Fruit fly (Drosophila melanogaster) Kc167 (cell line): Measurements from ENCODE around the gene Obp69a.

ENCODE experiments used
- Myc ChIP-seq: fragments of >200 bp; optimal IDR thresholded peaks from 2 replicates; lab custom pipeline; 2017; ENCODE audit warnings: missing external identifiers
- Sin3A ChIP-seq: fragments of >200 bp; optimal IDR thresholded peaks from 2 replicates; lab custom pipeline; 2018; ENCODE audit warnings: missing external identifiers
- h ChIP-seq: fragments of >200 bp; optimal IDR thresholded peaks from 3 replicates; lab custom pipeline; 2018; ENCODE audit warnings: missing external identifiers
- insv ChIP-seq: fragments of >200 bp; optimal IDR thresholded peaks from 3 replicates; lab custom pipeline; 2018; ENCODE audit warnings: missing external identifiers
- psq ChIP-seq: fragments of >200 bp; optimal IDR thresholded peaks from 2 replicates; lab custom pipeline; 2017; ENCODE audit warnings: missing external identifiers
- ttk ChIP-seq: sonication (Bioruptor generic); optimal IDR thresholded peaks from 2 replicates; lab custom pipeline; 2017; ENCODE audit warnings: missing external identifiers

Obp69a gene

DNA sequence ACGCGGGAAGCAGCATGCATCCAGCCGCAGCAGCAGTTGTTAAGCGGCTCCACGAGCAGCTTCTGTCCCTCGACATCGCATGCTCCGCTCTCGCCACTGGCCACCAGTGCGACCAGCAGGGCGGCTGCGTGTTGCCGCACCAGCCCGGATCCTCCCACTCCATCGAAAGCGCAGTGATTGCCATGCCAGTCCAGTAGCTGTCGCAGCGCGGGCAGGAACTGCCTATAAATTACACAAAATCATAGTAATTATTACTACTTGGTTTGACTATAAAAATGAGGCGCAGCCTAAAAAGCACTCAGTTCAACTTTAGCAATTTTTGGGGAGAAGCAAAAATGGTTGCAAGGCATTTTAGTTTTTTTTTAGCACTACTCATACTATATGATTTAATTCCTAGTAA is at the start of gene Obp69a:
Gene Obp69a, plus strand, starts transcription at position 301 of the 400 bp plus-strand sequence.
- no peak for TF ChIP-seq Sin3A
- TF ChIP-seq psq (lab: Kevin White, UChicago): no peak
- TF ChIP-seq Myc (lab: Kevin White, UChicago): no peak
- no peak for TF ChIP-seq ttk (lab: Kevin White, UChicago)
- no peak for TF ChIP-seq h (lab: Kevin White, UChicago)
- no peak for TF ChIP-seq insv (lab: Kevin White, UChicago)

DNA sequence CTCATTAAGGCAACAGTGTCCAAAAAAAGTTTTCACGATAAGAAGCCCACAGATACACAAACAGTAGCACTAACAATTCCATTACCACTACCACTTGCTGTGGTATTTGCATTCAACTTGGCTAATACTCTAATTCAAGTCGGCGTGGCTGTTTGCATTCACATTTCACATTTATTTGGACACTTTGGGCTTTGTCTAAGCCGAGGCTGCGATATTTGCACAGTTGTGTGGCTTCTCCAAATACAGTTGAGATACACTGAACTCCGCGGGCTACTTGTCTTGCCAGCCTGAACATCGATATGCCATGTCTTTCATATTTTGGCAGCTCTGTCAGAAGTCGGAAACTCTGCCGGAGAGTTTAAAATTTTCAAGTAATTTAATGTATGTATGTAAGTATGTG is 45.7 kb upstream of the Obp69a start:
- TF ChIP-seq ttk (lab: Kevin White, UChicago) (no peak), Sin3A (no peak), psq (lab: Kevin White, UChicago) (no peak)

DNA sequence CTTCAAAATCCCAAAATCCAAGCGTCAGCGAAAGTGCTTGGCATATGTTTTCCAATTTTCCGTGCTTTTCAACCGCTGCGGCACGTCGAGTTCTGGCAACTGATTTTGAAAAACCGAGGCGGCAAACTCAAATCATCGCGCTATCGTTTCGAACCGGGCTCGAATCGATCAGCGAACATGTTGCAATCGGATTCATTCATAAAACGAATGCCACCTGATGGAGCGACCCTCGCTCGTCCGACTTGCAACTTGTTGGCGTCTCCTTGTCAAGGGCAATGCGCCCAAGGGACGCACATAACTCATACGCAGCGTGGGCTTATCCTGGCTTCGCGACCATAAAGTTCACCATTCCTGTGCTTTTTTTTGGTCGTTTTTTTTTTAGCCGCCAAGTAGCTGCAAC is 44.5 kb upstream of the Obp69a start, which contains the start of gene CrzR:
Gene CrzR, minus strand, starts transcription at position 105 of the 400 bp plus-strand sequence.
- TF ChIP-seq Sin3A: no peak
- no peak for TF ChIP-seq insv (lab: Kevin White, UChicago)
- TF ChIP-seq h (lab: Kevin White, UChicago): no peak
- TF ChIP-seq psq (lab: Kevin White, UChicago): no peak
- TF ChIP-seq ttk (lab: Kevin White, UChicago): no peak
- no peak for TF ChIP-seq Myc (lab: Kevin White, UChicago)

DNA sequence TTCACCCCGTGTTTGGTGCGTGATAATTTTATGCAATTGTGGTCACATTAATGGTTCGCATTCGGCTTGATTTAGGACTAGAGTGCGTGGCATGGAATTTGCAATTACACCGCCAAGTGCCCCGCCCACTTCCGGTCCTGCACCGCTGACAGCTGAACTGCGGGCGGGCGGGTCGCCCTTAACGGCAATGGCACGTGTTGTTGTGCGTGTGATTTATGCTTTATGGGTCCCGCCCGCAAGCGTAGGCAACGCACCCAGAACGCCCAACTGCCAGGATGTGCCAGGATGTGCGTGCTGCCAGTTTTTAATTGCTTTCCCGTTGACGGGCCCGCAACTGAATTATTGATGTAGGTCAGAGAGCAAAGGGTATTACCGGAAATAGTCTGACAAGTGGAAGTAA is 32.2 kb upstream of the Obp69a start:
- TF ChIP-seq Sin3A: no peak
- TF ChIP-seq ttk (lab: Kevin White, UChicago): no peak
- TF ChIP-seq Myc (lab: Kevin White, UChicago): no peak
- no peak for TF ChIP-seq insv (lab: Kevin White, UChicago)
- TF ChIP-seq psq (lab: Kevin White, UChicago): no peak
- no peak for TF ChIP-seq h (lab: Kevin White, UChicago)

DNA sequence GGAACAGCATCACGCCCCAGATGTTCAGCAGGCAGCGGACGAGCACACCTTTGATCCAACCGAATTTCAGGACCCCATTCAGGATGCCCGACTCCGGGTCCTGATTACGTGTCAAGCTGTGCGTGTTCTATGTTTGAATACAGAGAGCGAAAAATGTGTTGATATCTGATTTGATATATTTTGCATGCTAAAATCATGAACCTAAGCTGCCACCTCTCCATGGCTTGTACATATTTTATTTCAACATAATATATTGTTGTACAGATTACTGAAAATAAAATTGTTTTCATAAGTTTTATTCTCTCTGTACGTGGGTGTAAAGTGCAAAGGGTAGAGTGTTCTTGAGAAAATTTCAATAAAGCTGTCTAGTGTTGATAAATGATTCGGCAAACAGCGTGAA is 21.6 kb upstream of the Obp69a start:
- TF ChIP-seq ttk (lab: Kevin White, UChicago) (no peak), h (lab: Kevin White, UChicago) (no peak), Myc (lab: Kevin White, UChicago) (no peak), psq (lab: Kevin White, UChicago) (no peak), Sin3A (no peak), insv (lab: Kevin White, UChicago) (no peak)

DNA sequence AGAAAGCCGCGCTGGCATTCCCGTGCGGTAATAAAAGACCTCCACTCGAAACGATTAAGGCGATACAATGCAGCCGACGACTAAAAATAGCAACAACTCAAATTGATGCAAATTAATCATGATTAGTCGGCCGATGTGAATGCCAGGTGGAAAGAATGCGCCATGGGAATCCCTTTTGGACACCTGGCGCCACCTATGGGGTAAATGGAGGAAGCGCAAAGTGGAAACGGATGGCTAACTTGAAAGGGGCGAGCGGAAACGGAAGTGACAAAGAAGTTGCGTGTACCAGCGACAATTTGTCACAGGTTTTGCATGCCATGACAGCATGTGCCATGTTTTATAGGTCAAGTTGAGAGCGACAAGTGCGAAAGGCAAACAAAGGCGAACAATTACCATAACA is 15.4 kb upstream of the Obp69a start:
- no peak for TF ChIP-seq Sin3A
- no peak for TF ChIP-seq h (lab: Kevin White, UChicago)
- no peak for TF ChIP-seq ttk (lab: Kevin White, UChicago)
- no peak for TF ChIP-seq insv (lab: Kevin White, UChicago)
- no peak for TF ChIP-seq Myc (lab: Kevin White, UChicago)
- no peak for TF ChIP-seq psq (lab: Kevin White, UChicago)

DNA sequence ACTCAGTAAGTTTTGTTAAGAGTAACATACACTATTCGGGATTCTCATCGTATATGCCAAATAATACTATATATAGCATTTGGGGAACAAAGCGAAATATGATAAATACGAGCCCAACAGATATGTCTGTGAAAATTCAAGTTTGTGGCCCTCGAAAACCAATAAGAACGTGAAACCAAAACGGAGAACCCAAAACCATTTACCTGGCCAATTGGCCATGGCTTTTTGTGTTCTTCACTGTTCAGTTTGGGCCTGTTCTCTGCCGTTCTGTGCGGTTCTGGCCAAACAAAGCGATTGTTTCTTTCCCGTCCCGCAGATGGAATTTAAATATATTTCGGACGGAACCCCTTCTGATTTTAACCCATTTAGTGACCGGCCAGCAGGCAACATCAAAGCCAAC is 8.9 kb upstream of the Obp69a start:
- TF ChIP-seq Myc (lab: Kevin White, UChicago): no peak
- TF ChIP-seq Sin3A: no peak
- no peak for TF ChIP-seq h (lab: Kevin White, UChicago)
- no peak for TF ChIP-seq insv (lab: Kevin White, UChicago)
- TF ChIP-seq psq (lab: Kevin White, UChicago): no peak

DNA sequence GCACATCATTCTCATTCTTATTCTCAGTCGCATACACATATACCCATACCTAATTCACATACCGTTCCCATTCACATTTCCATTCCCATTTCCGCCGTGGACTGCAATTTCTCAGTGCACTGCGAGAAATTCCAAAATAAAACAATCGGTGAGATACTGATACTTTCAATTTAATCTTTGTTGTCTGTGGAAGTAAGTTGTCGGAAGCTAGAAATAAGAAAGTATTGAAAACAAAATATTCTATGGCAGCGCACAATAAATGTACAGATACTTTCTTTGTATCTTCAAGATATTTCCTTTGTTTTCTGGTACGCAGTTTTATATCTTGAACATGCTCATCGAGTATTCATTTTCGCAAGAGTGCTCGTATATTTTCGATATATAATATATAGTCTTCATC is 8.1 kb upstream of the Obp69a start:
- TF ChIP-seq Sin3A (no peak), ttk (lab: Kevin White, UChicago) (no peak), Myc (lab: Kevin White, UChicago) (no peak), insv (lab: Kevin White, UChicago) (no peak), psq (lab: Kevin White, UChicago) (no peak), h (lab: Kevin White, UChicago) (no peak)

DNA sequence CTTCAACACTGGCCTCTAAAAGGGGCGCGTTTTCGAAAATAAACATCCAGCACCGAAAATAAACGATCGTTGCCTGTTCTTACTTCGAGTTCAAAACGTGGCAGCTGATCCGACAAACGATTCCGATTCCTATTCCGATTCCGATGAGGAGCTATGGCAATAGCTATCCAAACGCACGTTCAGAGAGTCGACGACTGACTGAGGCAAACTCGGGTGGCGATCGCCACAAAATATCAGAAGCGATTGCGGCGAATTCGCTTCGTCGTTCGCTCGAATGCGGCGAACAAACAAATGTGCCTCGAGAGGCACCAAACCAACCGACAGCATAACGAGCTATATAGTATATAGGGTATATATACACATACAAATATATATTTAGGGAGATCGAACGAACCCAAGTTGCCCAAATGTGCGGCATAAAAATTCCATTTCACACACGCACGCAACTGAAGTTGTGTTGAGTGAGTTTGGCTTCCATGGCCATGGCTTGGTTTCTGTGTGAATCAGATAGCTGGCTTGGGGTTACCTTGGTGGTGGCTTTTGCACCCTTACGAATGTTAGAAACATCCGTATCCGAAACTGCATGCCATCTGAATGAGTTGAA is 4.6 kb upstream of the Obp69a start, which contains the start of gene Ncc69:
Gene Ncc69, minus strand, starts transcription at position 205 of the 604 bp plus-strand sequence.
- TF ChIP-seq insv (lab: Kevin White, UChicago): no peak
- no peak for TF ChIP-seq psq (lab: Kevin White, UChicago)
- TF ChIP-seq ttk (lab: Kevin White, UChicago): no peak
- no peak for TF ChIP-seq h (lab: Kevin White, UChicago)
- no peak for TF ChIP-seq Myc (lab: Kevin White, UChicago)
- no peak for TF ChIP-seq Sin3A

DNA sequence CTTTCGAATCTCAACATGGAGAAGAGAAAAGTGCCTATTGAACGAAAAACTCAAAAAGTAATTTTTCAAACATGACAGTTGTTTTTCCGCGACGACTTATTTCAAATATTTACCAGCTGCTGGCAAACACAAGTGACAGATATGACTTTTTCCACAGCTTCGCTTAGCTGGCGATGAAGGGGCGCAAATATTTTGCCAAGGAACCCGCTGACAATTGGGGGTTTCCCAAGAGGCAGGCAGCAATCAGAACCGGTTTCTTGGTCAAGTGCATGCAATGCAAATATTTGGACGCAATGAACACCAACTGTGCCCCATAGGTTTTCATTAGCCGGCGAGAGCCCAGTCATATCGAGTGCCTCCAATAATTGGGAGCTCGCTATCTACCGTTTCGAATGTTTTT is 3.9 kb upstream of the Obp69a start:
- TF ChIP-seq Myc (lab: Kevin White, UChicago) (no peak), Sin3A (no peak), ttk (lab: Kevin White, UChicago) (no peak), psq (lab: Kevin White, UChicago) (no peak), insv (lab: Kevin White, UChicago) (no peak), h (lab: Kevin White, UChicago) (no peak)

DNA sequence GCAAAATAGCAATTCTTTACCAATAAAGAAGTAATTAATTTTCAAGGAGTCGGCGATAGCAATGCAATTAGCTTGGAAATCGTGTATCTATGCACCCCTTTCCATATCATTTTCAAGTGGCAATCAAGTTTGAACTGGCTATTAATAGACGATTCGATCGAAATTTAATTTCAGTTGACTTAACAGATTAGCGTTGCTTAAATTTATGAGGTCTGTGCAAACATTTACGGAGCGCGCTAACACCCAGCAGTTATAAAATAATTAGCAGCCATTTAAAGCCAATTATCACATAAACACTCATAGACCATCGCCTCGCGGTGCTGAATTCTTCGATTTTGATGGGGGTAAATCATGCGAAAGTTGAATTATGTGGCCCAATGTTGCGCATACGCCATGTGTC is 3.2 kb upstream of the Obp69a start:
- TF ChIP-seq insv (lab: Kevin White, UChicago) (no peak), h (lab: Kevin White, UChicago) (no peak), Myc (lab: Kevin White, UChicago) (no peak), psq (lab: Kevin White, UChicago) (no peak)

DNA sequence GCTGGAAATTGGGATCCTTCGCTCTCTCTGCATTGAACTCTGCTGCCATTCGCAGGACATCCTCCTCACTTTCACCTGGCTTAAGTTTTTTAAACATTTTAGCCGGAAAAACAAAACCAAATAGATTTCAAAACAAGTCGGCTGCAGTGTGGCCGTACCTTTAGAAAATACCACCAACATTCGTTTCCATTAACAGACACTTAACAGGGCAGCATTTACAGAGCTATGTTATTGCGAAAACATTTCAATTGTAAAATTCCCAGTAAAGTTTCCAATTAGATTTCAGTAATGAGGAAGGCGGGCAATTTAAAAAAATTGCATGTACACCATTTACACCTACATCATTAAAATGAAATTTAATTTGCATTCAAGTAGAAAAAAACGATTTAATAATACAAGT is 3.2 kb downstream of the Obp69a start, which contains the start of gene CG32104:
Gene CG32104, minus strand, starts transcription at position 152 of the 400 bp plus-strand sequence.
- TF ChIP-seq h (lab: Kevin White, UChicago): no peak
